Worm (Caenorhabditis elegans) whole organism, L4 larva: ENCODE data around the gene srh-233.
A peak's percentile ranks its signal among the peaks of the same experiment; 100 is the strongest.

Source experiments
- F49E8.2 ChIP-seq: sonication (generic microtip); optimal IDR thresholded peaks from 2 replicates; lab custom pipeline; 2016; ENCODE audit warnings: missing compliant biosample characterization, mild to moderate bottlenecking, missing genetic modification characterization, borderline replicate concordance
- T20F7.1 ChIP-seq: fragments of 200-800 bp; sonication (Bioruptor generic); optimal IDR thresholded peaks from 2 replicates; lab custom pipeline; 2018; ENCODE audit warnings: mild to moderate bottlenecking, missing genetic modification characterization, missing compliant biosample characterization
- T26A8.4 ChIP-seq: fragments of 200-800 bp; sonication (Bioruptor generic); IDR thresholded peaks from 2 replicates; pipeline ENCODE4 v1.3.6; 2022; ENCODE audit warnings: missing genetic modification characterization, missing compliant biosample characterization
- Y48G9A.11 ChIP-seq: fragments of 200-800 bp; sonication (Bioruptor generic); IDR thresholded peaks from 2 replicates; pipeline ENCODE4 v1.3.6; 2022; ENCODE audit warnings: missing genetic modification reagents, missing genetic modification characterization, missing compliant biosample characterization
- Y5F2A.4 ChIP-seq: fragments of 200-800 bp; sonication (Bioruptor generic); optimal IDR thresholded peaks from 2 replicates; lab custom pipeline; 2018; ENCODE audit warnings: mild to moderate bottlenecking, missing genetic modification characterization, missing compliant biosample characterization
- Y75B8A.6 ChIP-seq: fragments of 200-800 bp; sonication (Bioruptor generic); IDR thresholded peaks from 2 replicates; pipeline ENCODE4 v1.3.6; 2022; ENCODE audit warnings: missing genetic modification reagents, missing genetic modification characterization, missing compliant biosample characterization
- ZK546.5 ChIP-seq, 2 experiments: sonication (generic microtip); optimal IDR thresholded peaks; 2 replicates each; lab custom pipeline; 2017; ENCODE audit warnings: missing biosample characterization in 2 of 2, missing genetic modification characterization in 2 of 2
- aha-1 ChIP-seq: fragments of 150-350 bp; peaks from one replicate; lab custom pipeline; 2014; ENCODE audit warnings: missing biosample characterization, missing genetic modification characterization
- ama-1 ChIP-seq: fragments of 150-350 bp; optimal IDR thresholded peaks from 2 replicates; lab custom pipeline; 2014; ENCODE audit warnings: inconsistent platforms, mixed read lengths
- arid-1 ChIP-seq: fragments of 200-800 bp; sonication (Bioruptor generic); conservative IDR thresholded peaks from 2 replicates; pipeline ENCODE4 v1.3.6; 2022; ENCODE audit warnings: missing genetic modification reagents, missing genetic modification characterization, missing compliant biosample characterization
- attf-4 ChIP-seq: sonication (generic microtip); optimal IDR thresholded peaks from 3 replicates; lab custom pipeline; 2017; ENCODE audit warnings: missing biosample characterization, missing genetic modification characterization
- ceh-32 ChIP-seq: sonication (generic microtip); optimal IDR thresholded peaks from 2 replicates; lab custom pipeline; 2016; ENCODE audit warnings: mild to moderate bottlenecking, missing genetic modification characterization, missing compliant biosample characterization; ENCODE audit not compliant: poor library complexity
- ceh-62 ChIP-seq: sonication (generic microtip); optimal IDR thresholded peaks from 2 replicates; lab custom pipeline; 2017; ENCODE audit warnings: missing biosample characterization, missing genetic modification characterization
- ceh-82 ChIP-seq: sonication (generic microtip); optimal IDR thresholded peaks from 2 replicates; lab custom pipeline; 2017; ENCODE audit warnings: missing biosample characterization, missing genetic modification characterization
- daf-12 ChIP-seq: fragments of 150-350 bp; optimal IDR thresholded peaks from 2 replicates; lab custom pipeline; 2014; ENCODE audit warnings: missing biosample characterization, missing genetic modification reagents, missing genetic modification characterization
- daf-19 ChIP-seq: fragments of 200-800 bp; sonication (Bioruptor generic); conservative IDR thresholded peaks from 2 replicates; pipeline ENCODE4 v1.3.6; 2022; ENCODE audit warnings: missing genetic modification characterization, missing compliant biosample characterization
- daf-8 ChIP-seq: fragments of 200-800 bp; sonication (Bioruptor generic); IDR thresholded peaks from 2 replicates; pipeline ENCODE4 v1.3.6; 2022; ENCODE audit warnings: missing genetic modification characterization, missing compliant biosample characterization
- dve-1 ChIP-seq: sonication (generic microtip); optimal IDR thresholded peaks from 2 replicates; lab custom pipeline; 2017; ENCODE audit warnings: antibody characterized with exemption, mild to moderate bottlenecking, missing genetic modification characterization, missing compliant biosample characterization; ENCODE audit not compliant: insufficient read depth
- egl-27 ChIP-seq: sonication (generic microtip); optimal IDR thresholded peaks from 3 replicates; lab custom pipeline; 2017; ENCODE audit warnings: missing biosample characterization, missing genetic modification reagents, missing genetic modification characterization
- egl-43 ChIP-seq: fragments of 200-800 bp; sonication (Bioruptor generic); IDR thresholded peaks from 2 replicates; pipeline ENCODE4 v1.3.6; 2022; ENCODE audit warnings: missing genetic modification reagents, missing genetic modification characterization, missing compliant biosample characterization
- fos-1 ChIP-seq: fragments of 150-350 bp; optimal IDR thresholded peaks from 2 replicates; lab custom pipeline; 2014; ENCODE audit warnings: missing biosample characterization, missing genetic modification characterization
- gei-8 ChIP-seq: fragments of 200-800 bp; sonication (Bioruptor generic); optimal IDR thresholded peaks from 2 replicates; lab custom pipeline; 2018; ENCODE audit warnings: mild to moderate bottlenecking, missing genetic modification characterization, missing compliant biosample characterization
- hif-1 ChIP-seq, 2 experiments: sonication (generic microtip); optimal IDR thresholded peaks; 2 replicates each; lab custom pipeline; 2016 to 2017; ENCODE audit warnings: missing compliant biosample characterization in 2 of 2, missing genetic modification characterization in 2 of 2, missing genetic modification reagents in 2 of 2, missing genotype in 2 of 2, mild to moderate bottlenecking in 1 of 2
- hlh-30 ChIP-seq: sonication (generic microtip); optimal IDR thresholded peaks from 2 replicates; lab custom pipeline; 2017; ENCODE audit warnings: antibody characterized with exemption, mild to moderate bottlenecking, missing genetic modification characterization, missing compliant biosample characterization; ENCODE audit not compliant: insufficient read depth
- lim-7 ChIP-seq: fragments of 200-800 bp; sonication (Bioruptor generic); IDR thresholded peaks from 2 replicates; pipeline ENCODE4 v1.3.6; 2022; ENCODE audit warnings: missing genetic modification characterization, missing compliant biosample characterization
- lin-15B ChIP-seq: fragments of 150-350 bp; sonication (generic microtip); optimal IDR thresholded peaks from 3 replicates; lab custom pipeline; 2014; ENCODE audit warnings: missing biosample characterization, missing genetic modification characterization
- lin-29 ChIP-seq: fragments of 200-800 bp; sonication (Bioruptor generic); IDR thresholded peaks from 2 replicates; pipeline ENCODE4 v1.3.6; 2022; ENCODE audit warnings: missing genetic modification reagents, missing genetic modification characterization, missing compliant biosample characterization
- lin-39 ChIP-seq: fragments of 150-350 bp; optimal IDR thresholded peaks from 2 replicates; lab custom pipeline; 2014; ENCODE audit warnings: missing biosample characterization, missing genetic modification reagents, missing genetic modification characterization
- lir-3 ChIP-seq: sonication (generic microtip); optimal IDR thresholded peaks from 2 replicates; lab custom pipeline; 2016; ENCODE audit warnings: mild to moderate bottlenecking, missing genetic modification characterization, missing compliant biosample characterization
- lsy-2 ChIP-seq, 2 experiments: fragments of 150-350 bp in 1 of 2; sonication (generic microtip) in 1 of 2; optimal IDR thresholded peaks; 2 replicates each; lab custom pipeline; 2014 to 2017; ENCODE audit warnings: missing biosample characterization in 2 of 2, missing genetic modification characterization in 2 of 2
- madf-5 ChIP-seq, 2 experiments: fragments of 200-800 bp; sonication (Bioruptor generic); IDR thresholded peaks; 2 replicates each; pipeline ENCODE4 v1.3.6; 2022; ENCODE audit warnings: missing compliant biosample characterization in 2 of 2, missing genetic modification characterization in 2 of 2
- madf-9 ChIP-seq: fragments of 200-800 bp; sonication (Bioruptor generic); conservative IDR thresholded peaks from 2 replicates; pipeline ENCODE4 v1.3.6; 2022; ENCODE audit warnings: missing genetic modification reagents, missing genetic modification characterization, missing compliant biosample characterization
- mdl-1 ChIP-seq, 2 experiments: fragments of 150-350 bp in 1 of 2; sonication (generic microtip) in 1 of 2; optimal IDR thresholded peaks; 2 replicates each; lab custom pipeline; 2014 to 2017; ENCODE audit warnings: missing biosample characterization in 2 of 2, missing genetic modification characterization in 2 of 2
- mep-1 ChIP-seq: fragments of 150-350 bp; sonication (generic microtip); optimal IDR thresholded peaks from 3 replicates; lab custom pipeline; 2014; ENCODE audit warnings: missing biosample characterization, missing genetic modification characterization
- mxl-2 ChIP-seq: fragments of 200-800 bp; sonication (Bioruptor generic); conservative IDR thresholded peaks from 2 replicates; pipeline ENCODE4 v1.3.6; 2022; ENCODE audit warnings: missing genetic modification reagents, missing genetic modification characterization, missing compliant biosample characterization
- nhr-102 ChIP-seq: sonication (generic microtip); optimal IDR thresholded peaks from 2 replicates; lab custom pipeline; 2016; ENCODE audit warnings: mild to moderate bottlenecking, missing genetic modification characterization, moderate library complexity, missing compliant biosample characterization
- nhr-11 ChIP-seq: fragments of 150-350 bp; optimal IDR thresholded peaks from 2 replicates; lab custom pipeline; 2014; ENCODE audit warnings: missing biosample characterization, missing genetic modification characterization
- nhr-237 ChIP-seq: sonication (generic microtip); optimal IDR thresholded peaks from 2 replicates; lab custom pipeline; 2017; ENCODE audit warnings: missing biosample characterization, missing genetic modification characterization
- nhr-28 ChIP-seq: fragments of 150-350 bp; optimal IDR thresholded peaks from 2 replicates; lab custom pipeline; 2014; ENCODE audit warnings: missing biosample characterization, missing genetic modification characterization
- nhr-42 ChIP-seq: fragments of 200-800 bp; sonication (Bioruptor generic); IDR thresholded peaks from 2 replicates; pipeline ENCODE4 v1.3.6; 2022; ENCODE audit warnings: missing genetic modification characterization, missing compliant biosample characterization
- nhr-48 ChIP-seq: sonication (generic microtip); optimal IDR thresholded peaks from 2 replicates; lab custom pipeline; 2016; ENCODE audit warnings: mild to moderate bottlenecking, missing genetic modification characterization, missing compliant biosample characterization
- nhr-6 ChIP-seq: fragments of 150-350 bp; optimal IDR thresholded peaks from 2 replicates; lab custom pipeline; 2014; ENCODE audit warnings: missing biosample characterization, missing genetic modification characterization
- nhr-76 ChIP-seq: fragments of 150-350 bp; optimal IDR thresholded peaks from 2 replicates; lab custom pipeline; 2014; ENCODE audit warnings: missing biosample characterization, missing genetic modification characterization
- pqm-1 ChIP-seq: sonication (generic microtip); optimal IDR thresholded peaks from 2 replicates; lab custom pipeline; 2017; ENCODE audit warnings: missing biosample characterization, missing genetic modification characterization
- rbr-2 ChIP-seq: sonication (generic microtip); optimal IDR thresholded peaks from 2 replicates; lab custom pipeline; 2016; ENCODE audit warnings: missing genotype, missing genetic modification characterization, missing compliant biosample characterization
- sdz-12 ChIP-seq: fragments of 200-800 bp; sonication (Bioruptor generic); optimal IDR thresholded peaks from 2 replicates; lab custom pipeline; 2018; ENCODE audit warnings: mild to moderate bottlenecking, missing genetic modification characterization, missing compliant biosample characterization
- skn-1 ChIP-seq: fragments of 150-350 bp; optimal IDR thresholded peaks from 2 replicates; lab custom pipeline; 2014; ENCODE audit warnings: missing biosample characterization, missing genetic modification characterization
- snpc-1.2 ChIP-seq: fragments of 200-800 bp; sonication (Bioruptor generic); IDR thresholded peaks from 2 replicates; pipeline ENCODE4 v1.3.6; 2022; ENCODE audit warnings: missing genetic modification reagents, missing genetic modification characterization, missing compliant biosample characterization
- tra-1 ChIP-seq: fragments of 200-800 bp; sonication (Bioruptor generic); IDR thresholded peaks from 2 replicates; pipeline ENCODE4 v1.3.6; 2022; ENCODE audit warnings: missing genetic modification reagents, missing genetic modification characterization, missing compliant biosample characterization
- unc-130 ChIP-seq: sonication (generic microtip); optimal IDR thresholded peaks from 2 replicates; lab custom pipeline; 2016; ENCODE audit warnings: missing genetic modification reagents, missing genetic modification characterization, missing compliant biosample characterization
- unc-39 ChIP-seq: sonication (generic microtip); optimal IDR thresholded peaks from 2 replicates; lab custom pipeline; 2017; ENCODE audit warnings: missing biosample characterization, missing genetic modification characterization
- zfp-2 ChIP-seq: sonication (generic microtip); optimal IDR thresholded peaks from 2 replicates; lab custom pipeline; 2016; ENCODE audit warnings: mild to moderate bottlenecking, missing genetic modification characterization, missing compliant biosample characterization
- zip-2 ChIP-seq: fragments of 150-350 bp; optimal IDR thresholded peaks from 2 replicates; lab custom pipeline; 2014; ENCODE audit warnings: missing biosample characterization, missing genetic modification characterization

srh-233 gene

ce11 chrV:20005724-20006132, 43.4 kb upstream of the srh-233 start (continued):
- TF ChIP-seq attf-4 (tag; lab: Kevin White, UChicago), result no peak
- TF ChIP-seq nhr-237 (tag; lab: Kevin White, UChicago), result no peak
- TF ChIP-seq tra-1 (GFP tag; lab: Robert Waterston, UW), result peak; percentile 68; the same call in 1 of the 2 replicates
- TF ChIP-seq lir-3 (tag; lab: Kevin White, UChicago), result no peak
- no peak for TF ChIP-seq mxl-2 (GFP tag; lab: Robert Waterston, UW)
- no peak for TF ChIP-seq Y75B8A.6 (GFP tag; lab: Robert Waterston, UW)
- TF ChIP-seq lin-29 (GFP tag; lab: Robert Waterston, UW), result no peak
- TF ChIP-seq madf-5 (GFP tag; IDR thresholded peaks at IDR 0.05; lab: Robert Waterston, UW), result no peak
- peak; percentile 87 for TF ChIP-seq dve-1 (tag; lab: Kevin White, UChicago)
- peak; percentile 56; the same call in 1 of the 2 replicates for TF ChIP-seq T26A8.4 (GFP tag; lab: Robert Waterston, UW)
- TF ChIP-seq gei-8 (GFP tag; lab: Kevin White, UChicago), result no peak
- TF ChIP-seq hlh-30 (tag; lab: Kevin White, UChicago), result peak; percentile 98
- no peak for TF ChIP-seq lin-39 (tag; lab: Kevin White, UChicago)
- TF ChIP-seq ceh-62 (tag; lab: Kevin White, UChicago), result no peak
- no peak for TF ChIP-seq F49E8.2 (tag; lab: Kevin White, UChicago)
- TF ChIP-seq pqm-1 (tag; lab: Kevin White, UChicago), result no peak
- TF ChIP-seq zfp-2 (tag; lab: Kevin White, UChicago), result no peak
- TF ChIP-seq arid-1 (GFP tag; lab: Robert Waterston, UW), result 0 out of 2 replicates have a peak, but pooled peaks have one; percentile 34
- peak; percentile 3 for TF ChIP-seq ama-1 (lab: Kevin White, UChicago)
- TF ChIP-seq nhr-102, result no peak
- no peak for TF ChIP-seq Y48G9A.11
- TF ChIP-seq nhr-48 (tag; lab: Kevin White, UChicago), result no peak
- no peak for TF ChIP-seq unc-130 (GFP tag; lab: Kevin White, UChicago)
- TF ChIP-seq ZK546.5 (tag; optimal IDR thresholded peaks at IDR 0.05; lab: Kevin White, UChicago), result peak in 1 of 2 experiments; percentile 29
- peak; percentile 85 for TF ChIP-seq aha-1 (tag; lab: Kevin White, UChicago)
- no peak for TF ChIP-seq egl-27 (tag; lab: Kevin White, UChicago)
- peak; percentile 43 for TF ChIP-seq nhr-28
- no peak for TF ChIP-seq sdz-12
- peak; percentile 79 for TF ChIP-seq mep-1 (tag; lab: Kevin White, UChicago)
- TF ChIP-seq nhr-42 (GFP tag; lab: Robert Waterston, UW), result 0 out of 2 replicates have a peak, but pooled peaks have one; percentile 14
- TF ChIP-seq lin-15B (tag; lab: Kevin White, UChicago), result no peak
- peak in 1 of 2 experiments; percentile 56 for TF ChIP-seq hif-1 (tag; optimal IDR thresholded peaks at IDR 0.05; lab: Kevin White, UChicago)
- TF ChIP-seq Y5F2A.4 (GFP tag; lab: Kevin White, UChicago), result no peak
- TF ChIP-seq fos-1 (tag; lab: Kevin White, UChicago), result no peak
- TF ChIP-seq nhr-11, result peak; percentile 72
- TF ChIP-seq mdl-1 (tag; optimal IDR thresholded peaks at IDR 0.05; lab: Kevin White, UChicago), result peak; percentile 87 to 90
- TF ChIP-seq rbr-2 (tag; lab: Kevin White, UChicago), result peak; percentile 86
- TF ChIP-seq ceh-82 (tag; lab: Kevin White, UChicago), result no peak
- TF ChIP-seq unc-39 (tag; lab: Kevin White, UChicago), result no peak
- no peak for TF ChIP-seq snpc-1.2
- TF ChIP-seq ceh-32 (tag; lab: Kevin White, UChicago), result no peak
- TF ChIP-seq skn-1 (tag; lab: Kevin White, UChicago), result no peak
- TF ChIP-seq daf-19 (GFP tag; lab: Robert Waterston, UW), result no peak
- no peak for TF ChIP-seq daf-8
- no peak for TF ChIP-seq lim-7 (GFP tag; lab: Robert Waterston, UW)
- TF ChIP-seq lsy-2 (tag; optimal IDR thresholded peaks at IDR 0.05; lab: Kevin White, UChicago), result peak in 1 of 2 experiments; percentile 73
- TF ChIP-seq daf-12 (tag; lab: Kevin White, UChicago), result no peak
- TF ChIP-seq madf-9, result no peak
- TF ChIP-seq zip-2 (tag; lab: Kevin White, UChicago), result no peak
- no peak for TF ChIP-seq T20F7.1 (GFP tag; lab: Kevin White, UChicago)
- peak; percentile 45 for TF ChIP-seq nhr-6
- TF ChIP-seq nhr-76 (tag; lab: Kevin White, UChicago), result no peak
- no peak for TF ChIP-seq egl-43 (GFP tag; lab: Robert Waterston, UW)
